Fruit fly (Drosophila melanogaster) whole organism, embryonic: ENCODE measurements around the gene CG6652.

Experiments used
- BEAF-32 ChIP-seq: fragments of 200-800 bp; sonication (Bioruptor generic); optimal IDR thresholded peaks from 3 replicates; lab custom pipeline; 2017; ENCODE audit warnings: missing biosample characterization, missing genetic modification characterization, mild to moderate bottlenecking, moderate library complexity, missing genetic modification reagents
- Bdp1 ChIP-seq: fragments of 200-800 bp; sonication (Bioruptor generic); optimal IDR thresholded peaks from 3 replicates; lab custom pipeline; 2016; ENCODE audit warnings: missing biosample characterization, missing genetic modification characterization
- CG12391 ChIP-seq: fragments of 200-800 bp; sonication (Bioruptor generic); optimal IDR thresholded peaks from 3 replicates; lab custom pipeline; 2018; ENCODE audit warnings: missing biosample characterization, mild to moderate bottlenecking, missing genetic modification characterization, moderate library complexity
- CG12659 ChIP-seq: fragments of 200-800 bp; sonication (Bioruptor generic); optimal IDR thresholded peaks from 3 replicates; lab custom pipeline; 2017; ENCODE audit warnings: mild to moderate bottlenecking, missing biosample characterization, missing genetic modification reagents, missing genetic modification characterization
- CG13287 ChIP-seq: fragments of 200-800 bp; sonication (Bioruptor generic); IDR thresholded peaks from 2 replicates; pipeline ENCODE4 v1.3.6; 2022; ENCODE audit warnings: missing biosample characterization, missing genetic modification characterization; ENCODE audit not compliant: partially characterized antibody
- CG14667 ChIP-seq: fragments of 200-800 bp; sonication (Bioruptor generic); IDR thresholded peaks from 2 replicates; pipeline ENCODE4 v1.3.6; 2022; ENCODE audit warnings: missing biosample characterization, missing genetic modification characterization
- CG14710 ChIP-seq: fragments of 200-800 bp; sonication (Bioruptor generic); optimal IDR thresholded peaks from 3 replicates; lab custom pipeline; 2019; ENCODE audit warnings: missing biosample characterization, mild to moderate bottlenecking, missing genetic modification characterization, moderate library complexity
- CG14860 ChIP-seq: fragments of 200-800 bp; sonication (Bioruptor generic); IDR thresholded peaks from 3 replicates; pipeline ENCODE4 v1.3.6; 2022; ENCODE audit warnings: missing biosample characterization, missing genetic modification characterization; ENCODE audit not compliant: partially characterized antibody
- CG17385 ChIP-seq: fragments of 200-800 bp; sonication (Bioruptor generic); optimal IDR thresholded peaks from 3 replicates; lab custom pipeline; 2018; ENCODE audit warnings: missing biosample characterization, mild to moderate bottlenecking, missing genetic modification characterization
- CG2116 ChIP-seq: fragments of 200-800 bp; sonication (Bioruptor generic); optimal IDR thresholded peaks from 3 replicates; lab custom pipeline; 2018; ENCODE audit warnings: missing biosample characterization, mild to moderate bottlenecking, missing genetic modification characterization
- CG43689 ChIP-seq: fragments of 200-800 bp; sonication (Bioruptor generic); IDR thresholded peaks from 2 replicates; pipeline ENCODE4 v1.3.6; 2022; ENCODE audit warnings: missing biosample characterization, missing genetic modification characterization
- CG4424 ChIP-seq: fragments of 200-800 bp; sonication (Bioruptor generic); optimal IDR thresholded peaks from 3 replicates; lab custom pipeline; 2016; ENCODE audit warnings: missing biosample characterization, missing genetic modification characterization
- CG4617 ChIP-seq: fragments of 200-800 bp; sonication (Bioruptor generic); optimal IDR thresholded peaks from 3 replicates; lab custom pipeline; 2016; ENCODE audit warnings: missing biosample characterization, missing genetic modification characterization, borderline replicate concordance
- CG7963 ChIP-seq: fragments of 200-800 bp; sonication (Bioruptor generic); IDR thresholded peaks from 3 replicates; pipeline ENCODE4 v1.3.6; 2022; ENCODE audit warnings: missing biosample characterization, missing genetic modification characterization; ENCODE audit not compliant: partially characterized antibody
- CG8281 ChIP-seq: fragments of 200-800 bp; sonication (Bioruptor generic); optimal IDR thresholded peaks from 2 replicates; lab custom pipeline; 2018; ENCODE audit warnings: missing biosample characterization, mild to moderate bottlenecking, missing genetic modification characterization, moderate library complexity
- Dp ChIP-seq: fragments of 200-800 bp; sonication (Bioruptor generic); optimal IDR thresholded peaks from 2 replicates; lab custom pipeline; 2018; ENCODE audit warnings: missing biosample characterization, mild to moderate bottlenecking, missing genetic modification characterization, moderate library complexity
- E2f2 ChIP-seq: fragments of 200-800 bp; sonication (Bioruptor generic); IDR thresholded peaks from 2 replicates; pipeline ENCODE4 v1.3.6; 2022; ENCODE audit warnings: missing biosample characterization, missing genetic modification characterization
- HLH4C ChIP-seq: fragments of 200-800 bp; sonication (Bioruptor generic); IDR thresholded peaks from 3 replicates; pipeline ENCODE4 v1.3.6; 2022; ENCODE audit warnings: missing biosample characterization, missing genetic modification characterization; ENCODE audit not compliant: partially characterized antibody
- Hr78 ChIP-seq, 2 experiments: fragments of 200-800 bp in 1 of 2; fragments of >200 bp in 1 of 2; sonication (Bioruptor generic) in 1 of 2; optimal IDR thresholded peaks; 2 replicates each; lab custom pipeline; 2017 to 2019; ENCODE audit warnings: missing biosample characterization in 2 of 2, missing genetic modification characterization in 2 of 2, mild to moderate bottlenecking in 1 of 2, moderate library complexity in 1 of 2
- Med ChIP-seq: fragments of 200-800 bp; sonication (Bioruptor generic); peaks from one replicate; lab custom pipeline; 2016; ENCODE audit warnings: missing biosample characterization, missing genetic modification characterization, mild to moderate bottlenecking, inconsistent platforms, moderate library complexity
- Ptx1 ChIP-seq: fragments of 200-800 bp; sonication (Bioruptor generic); IDR thresholded peaks from 2 replicates; pipeline ENCODE4 v1.3.6; 2022; ENCODE audit warnings: missing biosample characterization, missing genetic modification characterization
- Sin3A ChIP-seq: fragments of >200 bp; optimal IDR thresholded peaks from 2 replicates; lab custom pipeline; 2018
- Ssrp ChIP-seq: fragments of 200-800 bp; sonication (Bioruptor generic); optimal IDR thresholded peaks from 2 replicates; lab custom pipeline; 2018; ENCODE audit warnings: missing biosample characterization, mild to moderate bottlenecking, missing genetic modification characterization, moderate library complexity
- ase ChIP-seq: fragments of 200-800 bp; sonication (Bioruptor generic); IDR thresholded peaks from 3 replicates; pipeline ENCODE4 v1.3.6; 2022; ENCODE audit warnings: missing biosample characterization, missing genetic modification characterization
- bbx ChIP-seq: fragments of 200-800 bp; sonication (Bioruptor generic); IDR thresholded peaks from 2 replicates; pipeline ENCODE4 v1.3.6; 2022; ENCODE audit warnings: missing biosample characterization, missing genetic modification characterization; ENCODE audit not compliant: partially characterized antibody
- ewg ChIP-seq: fragments of 200-800 bp; sonication (Bioruptor generic); optimal IDR thresholded peaks from 3 replicates; lab custom pipeline; 2017; ENCODE audit warnings: mild to moderate bottlenecking, missing biosample characterization, missing genetic modification reagents, missing genetic modification characterization
- fd3F ChIP-seq: fragments of 200-800 bp; sonication (Bioruptor generic); optimal IDR thresholded peaks from 2 replicates; lab custom pipeline; 2018; ENCODE audit warnings: missing biosample characterization, mild to moderate bottlenecking, missing genetic modification characterization, moderate library complexity
- ftz-f1 ChIP-seq: fragments of 200-800 bp; sonication (Bioruptor generic); optimal IDR thresholded peaks from 2 replicates; lab custom pipeline; 2016; ENCODE audit warnings: missing biosample characterization, missing genetic modification characterization
- ind ChIP-seq: fragments of 200-800 bp; sonication (Bioruptor generic); optimal IDR thresholded peaks from 3 replicates; lab custom pipeline; 2016; ENCODE audit warnings: missing biosample characterization, missing genetic modification characterization
- inv ChIP-seq: fragments of 200-800 bp; sonication (Bioruptor generic); IDR thresholded peaks from 2 replicates; pipeline ENCODE4 v1.3.6; 2022; ENCODE audit warnings: missing biosample characterization, missing genetic modification characterization; ENCODE audit not compliant: partially characterized antibody
- jumu ChIP-seq: fragments of 200-800 bp; sonication (Bioruptor generic); optimal IDR thresholded peaks from 3 replicates; lab custom pipeline; 2016; ENCODE audit warnings: missing biosample characterization, missing genetic modification characterization
- lab ChIP-seq: fragments of 200-800 bp; sonication (Bioruptor generic); optimal IDR thresholded peaks from 3 replicates; lab custom pipeline; 2017; ENCODE audit warnings: missing biosample characterization, missing genetic modification characterization, mild to moderate bottlenecking, moderate library complexity, missing genetic modification reagents
- mld ChIP-seq: fragments of 200-800 bp; sonication (Bioruptor generic); IDR thresholded peaks from 3 replicates; pipeline ENCODE4 v1.3.6; 2022; ENCODE audit warnings: missing biosample characterization, missing genetic modification characterization; ENCODE audit not compliant: partially characterized antibody
- schlank ChIP-seq: fragments of 200-800 bp; sonication (Bioruptor generic); optimal IDR thresholded peaks from 2 replicates; lab custom pipeline; 2018; ENCODE audit warnings: missing biosample characterization, mild to moderate bottlenecking, missing genetic modification characterization
- sug ChIP-seq: fragments of 200-800 bp; optimal IDR thresholded peaks from 2 replicates; lab custom pipeline; 2019; ENCODE audit warnings: missing biosample characterization, mild to moderate bottlenecking, missing genetic modification characterization, moderate library complexity
- tio ChIP-seq: fragments of 200-800 bp; sonication (Bioruptor generic); optimal IDR thresholded peaks from 2 replicates; lab custom pipeline; 2017; ENCODE audit warnings: missing biosample characterization, missing genetic modification characterization, inconsistent platforms
- trem ChIP-seq: fragments of 200-800 bp; optimal IDR thresholded peaks from 3 replicates; lab custom pipeline; 2019; ENCODE audit warnings: missing biosample characterization, mild to moderate bottlenecking, missing genetic modification characterization, moderate library complexity
- unc-4 ChIP-seq: fragments of 200-800 bp; sonication (Bioruptor generic); IDR thresholded peaks from 2 replicates; pipeline ENCODE4 v1.3.6; 2022; ENCODE audit warnings: missing biosample characterization, missing genetic modification characterization; ENCODE audit not compliant: partially characterized antibody

Gene CG6652

dm6 chr3L:17024095-17024639 lies 1.5 kb upstream of the CG6652 start, which contains the start of gene Fit2 (continued):
- peak; percentile 100 for TF ChIP-seq HLH4C (GFP tag; lab: Robert Waterston, UW)
- TF ChIP-seq CG2116 (GFP tag; lab: Kevin White, UChicago), result peak; percentile 91
- no peak for TF ChIP-seq CG14667 (GFP tag; lab: Robert Waterston, UW)
- peak; percentile 9 for TF ChIP-seq CG12659 (GFP tag; lab: Kevin White, UChicago)
- TF ChIP-seq BEAF-32 (GFP tag; lab: Kevin White, UChicago), result peak; percentile 75
- TF ChIP-seq CG8281 (tag; lab: Kevin White, UChicago), result no peak
- TF ChIP-seq ind (GFP tag; lab: Kevin White, UChicago), result no peak
- peak; percentile 93 for TF ChIP-seq unc-4 (GFP tag; lab: Robert Waterston, UW)
- peak; percentile 93 for TF ChIP-seq Dp (GFP tag; lab: Kevin White, UChicago)
- TF ChIP-seq CG43689 (GFP tag; lab: Robert Waterston, UW), result no peak
- TF ChIP-seq jumu (GFP tag; lab: Kevin White, UChicago), result no peak
- TF ChIP-seq CG17385 (GFP tag; lab: Kevin White, UChicago), result no peak
- TF ChIP-seq lab (GFP tag; lab: Kevin White, UChicago), result no peak
- TF ChIP-seq sug (tag; lab: Kevin White, UChicago), result no peak
- no peak for TF ChIP-seq ase (GFP tag; lab: Robert Waterston, UW)
- TF ChIP-seq CG4617 (GFP tag; lab: Kevin White, UChicago), result peak; percentile 33
- no peak for TF ChIP-seq Hr78 (GFP tag; optimal IDR thresholded peaks at IDR 0.05; lab: Kevin White, UChicago)
- peak; percentile 87 for TF ChIP-seq inv (GFP tag; lab: Robert Waterston, UW)
- TF ChIP-seq CG14710 (tag; lab: Kevin White, UChicago), result peak; percentile 76
- peak; percentile 99 for TF ChIP-seq bbx (GFP tag; lab: Robert Waterston, UW)
- TF ChIP-seq Ssrp (tag; lab: Kevin White, UChicago), result no peak
- peak; percentile 8 for TF ChIP-seq ftz-f1 (GFP tag; lab: Kevin White, UChicago)
- no peak for TF ChIP-seq tio (GFP tag; lab: Kevin White, UChicago)
- no peak for TF ChIP-seq fd3F (GFP tag; lab: Kevin White, UChicago)
- TF ChIP-seq Sin3A, result no peak
- TF ChIP-seq ewg (GFP tag; lab: Kevin White, UChicago), result no peak
- peak; percentile 96 for TF ChIP-seq E2f2 (GFP tag; lab: Robert Waterston, UW)
- TF ChIP-seq schlank (tag; lab: Kevin White, UChicago), result no peak
- TF ChIP-seq CG4424, result no peak
- TF ChIP-seq CG13287 (GFP tag; lab: Robert Waterston, UW), result peak; percentile 98
- peak; percentile 99 for TF ChIP-seq mld (GFP tag; lab: Robert Waterston, UW)
- no peak for TF ChIP-seq CG12391 (tag; lab: Kevin White, UChicago)
- TF ChIP-seq CG7963 (GFP tag; lab: Robert Waterston, UW), result peak; percentile 100
- peak; percentile 99 for TF ChIP-seq CG14860
- no peak for TF ChIP-seq Bdp1 (GFP tag; lab: Kevin White, UChicago)
- peak; percentile 38 for TF ChIP-seq trem (tag; lab: Kevin White, UChicago)
- TF ChIP-seq, all 482 proteins: peak for 55

- TF ChIP-seq Ptx1 (GFP tag; lab: Robert Waterston, UW) (no peak), Med (GFP tag; lab: Kevin White, UChicago) (peak; percentile 17)
Measured at dm6 chr3L:17023641-17024040, 985 bp upstream of the CG6652 start, which contains the start of gene a10. a10 (minus strand) TSS chr3L:17023741.
